Fruit fly (Drosophila melanogaster): Measurements from ENCODE around the gene CG15385.

The CG15385 gene

DNA sequence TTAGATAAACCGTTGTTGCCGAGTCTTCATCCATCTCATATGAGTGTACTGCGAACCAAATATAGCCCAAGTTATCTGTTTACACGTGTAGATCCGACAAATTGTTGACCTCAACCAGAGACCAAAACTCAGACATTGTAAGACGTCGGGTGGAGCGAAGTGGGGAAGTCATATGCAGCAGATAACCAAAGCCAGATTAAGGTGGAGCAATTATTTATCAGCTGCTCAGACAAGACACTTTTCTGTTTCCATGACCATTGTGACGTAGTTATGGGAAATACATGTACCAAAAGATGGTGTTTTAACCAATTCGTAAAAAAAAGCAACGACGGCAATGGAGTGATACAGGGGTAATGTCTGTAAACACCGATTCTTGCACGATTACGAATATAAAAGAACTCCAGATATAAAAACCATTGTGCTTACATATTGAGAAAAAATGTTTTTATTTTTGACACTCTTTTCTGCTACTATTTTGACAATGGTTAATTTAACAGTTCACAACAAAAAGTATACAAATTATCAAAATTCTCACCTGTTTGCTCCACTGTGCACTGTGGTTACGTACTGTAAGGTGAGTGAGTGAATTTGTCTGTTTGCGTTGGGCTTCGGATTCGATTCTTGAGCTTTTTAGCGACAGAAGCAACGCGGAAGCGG is 34.9 kb downstream of the CG15385 start (continued):
- TF ChIP-seq lab (GFP tag; optimal IDR thresholded peaks at IDR 0.05) = peak; percentile 23
- TF ChIP-seq NC2β (GFP tag; optimal IDR thresholded peaks at IDR 0.05) = peak; percentile 5
- peak; percentile 9 for TF ChIP-seq ems (GFP tag; optimal IDR thresholded peaks at IDR 0.05)
- TF ChIP-seq CG30403 (GFP tag; optimal IDR thresholded peaks at IDR 0.05) = peak; percentile 56
- TF ChIP-seq CG9817 (tag; optimal IDR thresholded peaks at IDR 0.05) = peak; percentile 37
- peak; percentile 80 for TF ChIP-seq sens (GFP tag)
- peak; percentile 13; the same call in 1 of the 2 replicates for TF ChIP-seq MBD-R2 (GFP tag; IDR thresholded peaks at IDR 0.05)
- TF ChIP-seq TFAM (GFP tag; optimal IDR thresholded peaks at IDR 0.05) = no peak
- TF ChIP-seq GATAe (GFP tag; conservative IDR thresholded peaks at IDR 0.05) = no peak
- TF ChIP-seq Kr (GFP tag; optimal IDR thresholded peaks at IDR 0.05) = no peak
- TF ChIP-seq Hand (GFP tag; optimal IDR thresholded peaks at IDR 0.05) = no peak
- TF ChIP-seq CG9797 (GFP tag; optimal IDR thresholded peaks at IDR 0.05) = no peak
- TF ChIP-seq CG17361 (GFP tag; IDR thresholded peaks at IDR 0.05) = peak; percentile 39; the same call in 1 of the 3 replicates
- TF ChIP-seq CG2712 (tag; optimal IDR thresholded peaks at IDR 0.05) = peak; percentile 8
- peak; percentile 66 for TF ChIP-seq vvl (GFP tag; IDR thresholded peaks at IDR 0.05)
- TF ChIP-seq Camta (GFP tag; optimal IDR thresholded peaks at IDR 0.05) = peak; percentile 44
- TF ChIP-seq CG17328 (GFP tag; IDR thresholded peaks at IDR 0.05) = peak; percentile 53; the same call in 1 of the 2 replicates
- TF ChIP-seq CG11093 (GFP tag; IDR thresholded peaks at IDR 0.05) = peak; percentile 14; the same call in 1 of the 3 replicates
- peak; percentile 16 for TF ChIP-seq CG10543 (GFP tag; optimal IDR thresholded peaks at IDR 0.05)
- peak; percentile 6 for TF ChIP-seq wek (GFP tag; optimal IDR thresholded peaks at IDR 0.05)
- TF ChIP-seq lola (GFP tag; optimal IDR thresholded peaks at IDR 0.05) = peak in 1 of 3 experiments; percentile 5
- TF ChIP-seq unpg (GFP tag; optimal IDR thresholded peaks at IDR 0.05) = peak; percentile 54
- peak; percentile 50 for TF ChIP-seq PHDP (tag; optimal IDR thresholded peaks at IDR 0.05)
- TF ChIP-seq CG6254 (GFP tag; optimal IDR thresholded peaks at IDR 0.05) = no peak
- no peak for TF ChIP-seq CG1233 (GFP tag; optimal IDR thresholded peaks at IDR 0.05)
- peak; percentile 34 for TF ChIP-seq CG10654 (GFP tag; optimal IDR thresholded peaks at IDR 0.05)
- peak; percentile 2 for TF ChIP-seq tap (tag; optimal IDR thresholded peaks at IDR 0.05)
- TF ChIP-seq jing (GFP tag; optimal IDR thresholded peaks at IDR 0.05) = no peak
- no peak; the same call in 1 of the 2 replicates for TF ChIP-seq CG10366 (GFP tag; IDR thresholded peaks at IDR 0.05)
- TF ChIP-seq sisA (GFP tag; IDR thresholded peaks at IDR 0.05) = peak; percentile 34; the same call in 1 of the 2 replicates
- peak; percentile 49 for TF ChIP-seq CG3281 (GFP tag; optimal IDR thresholded peaks at IDR 0.05)
- TF ChIP-seq CG9727 (GFP tag; optimal IDR thresholded peaks at IDR 0.05) = peak; percentile 42
- 0 out of 2 replicates have a peak, but pooled peaks have one; percentile 31 for TF ChIP-seq CG9215 (GFP tag; IDR thresholded peaks at IDR 0.05)
- peak; percentile 40 for TF ChIP-seq zfh2 (GFP tag; optimal IDR thresholded peaks at IDR 0.05)
- TF ChIP-seq CG6765 (GFP tag; optimal IDR thresholded peaks at IDR 0.05) = no peak
- peak; percentile 45 for TF ChIP-seq tio (GFP tag; optimal IDR thresholded peaks at IDR 0.05)
- TF ChIP-seq CG34224 (GFP tag; IDR thresholded peaks at IDR 0.05; ENCODE audit: partially characterized antibody) = no peak
- TF ChIP-seq Atf-2 (GFP tag; optimal IDR thresholded peaks at IDR 0.05) = peak; percentile 50
- peak; percentile 37 for TF ChIP-seq NfI (GFP tag; optimal IDR thresholded peaks at IDR 0.05)
- TF ChIP-seq Ets65A (GFP tag) = peak; percentile 92
- peak; percentile 17 for TF ChIP-seq cwo (GFP tag; optimal IDR thresholded peaks at IDR 0.05)
- TF ChIP-seq bcd (GFP tag; optimal IDR thresholded peaks at IDR 0.05) = peak; percentile 47
- TF ChIP-seq croc (GFP tag; conservative IDR thresholded peaks at IDR 0.05) = no peak
- TF ChIP-seq CG3726 (GFP tag; IDR thresholded peaks at IDR 0.05) = 0 out of 3 replicates have a peak, but pooled peaks have one; percentile 8
- peak; percentile 59 for TF ChIP-seq Hsf (GFP tag; optimal IDR thresholded peaks at IDR 0.05)
- TF ChIP-seq CG2116 (GFP tag; optimal IDR thresholded peaks at IDR 0.05) = no peak
- peak; percentile 50 for TF ChIP-seq Sox102F (GFP tag; optimal IDR thresholded peaks at IDR 0.05)
- no peak for TF ChIP-seq CG8290 (GFP tag; optimal IDR thresholded peaks at IDR 0.05)
- TF ChIP-seq CG8290 (tag; optimal IDR thresholded peaks at IDR 0.05) = peak in 1 of 2 experiments; percentile 40
